Fruit fly (Drosophila melanogaster) whole organism, wandering third instar larva: ENCODE data around the gene NHP2.
A peak's percentile ranks its signal among the peaks of the same experiment; 100 is the strongest.

Experiments
- Abd-B ChIP-seq: fragments of >200 bp; optimal IDR thresholded peaks from 2 replicates; lab custom pipeline; 2017; ENCODE audit warnings: missing biosample characterization, missing genetic modification characterization
- CG32264 ChIP-seq: fragments of 200-800 bp; sonication (Bioruptor generic); optimal IDR thresholded peaks from 2 replicates; lab custom pipeline; 2016; ENCODE audit warnings: missing biosample characterization, missing genetic modification characterization
- CG9705 ChIP-seq: fragments of 200-800 bp; sonication (Bioruptor generic); optimal IDR thresholded peaks from 2 replicates; lab custom pipeline; 2018; ENCODE audit warnings: missing biosample characterization, mild to moderate bottlenecking, missing genetic modification characterization
- CrebA ChIP-seq: fragments of 200-800 bp; sonication (Bioruptor generic); optimal IDR thresholded peaks from 2 replicates; lab custom pipeline; 2016; ENCODE audit warnings: missing biosample characterization, mild to moderate bottlenecking, missing genetic modification characterization, borderline replicate concordance
- Dfd ChIP-seq: fragments of >200 bp; optimal IDR thresholded peaks from 2 replicates; lab custom pipeline; 2017; ENCODE audit warnings: missing biosample characterization, missing genetic modification characterization
- Dif ChIP-seq: fragments of 200-275, 200-300 bp; sonication (Bioruptor generic); optimal IDR thresholded peaks from 2 replicates; lab custom pipeline; 2018; ENCODE audit warnings: missing biosample characterization, missing genetic modification characterization; ENCODE audit not compliant: partially characterized antibody
- GATAd ChIP-seq: sonication (Bioruptor generic); optimal IDR thresholded peaks from 2 replicates; lab custom pipeline; 2016; ENCODE audit warnings: missing biosample characterization, missing genetic modification characterization
- HLH106 ChIP-seq: fragments of 200-800 bp; optimal IDR thresholded peaks from 3 replicates; lab custom pipeline; 2019; ENCODE audit warnings: missing biosample characterization, mild to moderate bottlenecking, missing genetic modification characterization, moderate library complexity
- Hnf4 ChIP-seq: fragments of 200-800 bp; sonication (Bioruptor generic); optimal IDR thresholded peaks from 2 replicates; lab custom pipeline; 2016; ENCODE audit warnings: missing biosample characterization, mild to moderate bottlenecking, missing genetic modification characterization
- Hr78 ChIP-seq: fragments of >200 bp; optimal IDR thresholded peaks from 2 replicates; lab custom pipeline; 2017; ENCODE audit warnings: missing biosample characterization, missing genetic modification characterization
- Hr83 ChIP-seq: fragments of 200-300 bp; sonication (Bioruptor generic); optimal IDR thresholded peaks from 2 replicates; lab custom pipeline; 2016; ENCODE audit warnings: missing biosample characterization, mild to moderate bottlenecking, missing genetic modification characterization, moderate library complexity; ENCODE audit not compliant: poor library complexity, severe bottlenecking
- Jra ChIP-seq: sonication (Bioruptor generic); optimal IDR thresholded peaks from 2 replicates; lab custom pipeline; 2016; ENCODE audit warnings: missing biosample characterization, missing genetic modification characterization
- Mio ChIP-seq: sonication (Bioruptor generic); optimal IDR thresholded peaks from 2 replicates; lab custom pipeline; 2016; ENCODE audit warnings: missing biosample characterization, missing genetic modification characterization
- Myc ChIP-seq: fragments of >200 bp; optimal IDR thresholded peaks from 2 replicates; lab custom pipeline; 2017
- N ChIP-seq: fragments of >200 bp; optimal IDR thresholded peaks from 2 replicates; lab custom pipeline; 2018; ENCODE audit warnings: missing biosample characterization, missing external identifiers, missing genetic modification characterization
- OdsH ChIP-seq: fragments of 200-800 bp; sonication (Bioruptor generic); optimal IDR thresholded peaks from 2 replicates; lab custom pipeline; 2016; ENCODE audit warnings: missing biosample characterization, mild to moderate bottlenecking, missing genetic modification characterization
- Rel ChIP-seq, 2 experiments: fragments of 200-800 bp; sonication (Bioruptor generic) in 1 of 2; optimal IDR thresholded peaks; 2 replicates in 1 of 2; 3 replicates in 1 of 2; lab custom pipeline; 2016 to 2019; ENCODE audit warnings: mild to moderate bottlenecking in 2 of 2, missing biosample characterization in 2 of 2, missing genetic modification characterization in 2 of 2, moderate library complexity in 1 of 2
- Sp1 ChIP-seq: fragments of 200-800 bp; sonication (Bioruptor generic); optimal IDR thresholded peaks from 3 replicates; lab custom pipeline; 2019; ENCODE audit warnings: missing biosample characterization, mild to moderate bottlenecking, missing genetic modification characterization, moderate library complexity
- Vsx2 ChIP-seq: fragments of 200-300, 225-300 bp; sonication (Bioruptor generic); optimal IDR thresholded peaks from 2 replicates; lab custom pipeline; 2018; ENCODE audit warnings: missing biosample characterization, missing genetic modification characterization; ENCODE audit not compliant: partially characterized antibody
- br ChIP-seq: fragments of 200-800 bp; sonication (Bioruptor generic); optimal IDR thresholded peaks from 2 replicates; lab custom pipeline; 2016; ENCODE audit warnings: missing biosample characterization, missing genetic modification characterization
- brk ChIP-seq: fragments of 200-800 bp; sonication (Bioruptor generic); optimal IDR thresholded peaks from 2 replicates; lab custom pipeline; 2016; ENCODE audit warnings: missing biosample characterization, mild to moderate bottlenecking, missing genetic modification characterization
- dl ChIP-seq, 2 experiments: fragments of 175-275, 200-275 bp in 1 of 2; fragments of 200-275 bp in 1 of 2; sonication (Bioruptor generic); optimal IDR thresholded peaks; lab custom pipeline; 2018; ENCODE audit warnings: mild to moderate bottlenecking in 2 of 2, missing biosample characterization in 2 of 2, missing genetic modification characterization in 2 of 2, moderate library complexity in 2 of 2; ENCODE audit not compliant: partially characterized antibody in 2 of 2, insufficient read depth in 1 of 2
- dmrt93B ChIP-seq: fragments of 200-800 bp; sonication (Bioruptor generic); optimal IDR thresholded peaks from 2 replicates; lab custom pipeline; 2018; ENCODE audit warnings: missing biosample characterization, mild to moderate bottlenecking, missing genetic modification characterization
- dsf ChIP-seq: sonication (Bioruptor generic); optimal IDR thresholded peaks from 2 replicates; lab custom pipeline; 2016; ENCODE audit warnings: missing biosample characterization, missing genetic modification characterization, borderline replicate concordance
- ey ChIP-seq: fragments of 200-800 bp; sonication (Bioruptor generic); optimal IDR thresholded peaks from 2 replicates; lab custom pipeline; 2016; ENCODE audit warnings: missing biosample characterization, missing genetic modification characterization
- foxo ChIP-seq, 2 experiments: fragments of 200-800 bp; sonication (Bioruptor generic); optimal IDR thresholded peaks; 2 replicates in 1 of 2; 3 replicates in 1 of 2; lab custom pipeline; 2016 to 2017; ENCODE audit warnings: missing biosample characterization in 2 of 2, missing genetic modification characterization in 2 of 2
- fru ChIP-seq: fragments of 200-800 bp; sonication (Bioruptor generic); optimal IDR thresholded peaks from 3 replicates; lab custom pipeline; 2016; ENCODE audit warnings: missing biosample characterization, mild to moderate bottlenecking, missing genetic modification characterization
- h ChIP-seq: fragments of 200-800 bp; sonication (Bioruptor generic); optimal IDR thresholded peaks from 3 replicates; lab custom pipeline; 2016; ENCODE audit warnings: missing biosample characterization, mild to moderate bottlenecking, missing genetic modification characterization
- jim ChIP-seq: fragments of 175-275, 200-325 bp; sonication (Bioruptor generic); optimal IDR thresholded peaks from 2 replicates; lab custom pipeline; 2016; ENCODE audit warnings: missing biosample characterization, mild to moderate bottlenecking, missing genetic modification characterization
- lola ChIP-seq: fragments of >200 bp; optimal IDR thresholded peaks from 2 replicates; lab custom pipeline; 2017; ENCODE audit warnings: missing biosample characterization, missing genetic modification characterization
- pan ChIP-seq: fragments of >200 bp; optimal IDR thresholded peaks from 2 replicates; lab custom pipeline; 2017
- psq ChIP-seq: fragments of 200-800 bp; sonication (Bioruptor generic); optimal IDR thresholded peaks from 3 replicates; lab custom pipeline; 2017; ENCODE audit warnings: missing biosample characterization, mild to moderate bottlenecking, missing genetic modification characterization, moderate library complexity
- rgr ChIP-seq: fragments of 200-800 bp; sonication (Bioruptor generic); optimal IDR thresholded peaks from 3 replicates; lab custom pipeline; 2016; ENCODE audit warnings: missing biosample characterization, mild to moderate bottlenecking, missing genetic modification characterization
- sage ChIP-seq: fragments of 200-800 bp; sonication (Bioruptor generic); optimal IDR thresholded peaks from 2 replicates; lab custom pipeline; 2016; ENCODE audit warnings: missing biosample characterization, mild to moderate bottlenecking, missing genetic modification characterization
- sv ChIP-seq: fragments of 200-800 bp; sonication (Bioruptor generic); optimal IDR thresholded peaks from 3 replicates; lab custom pipeline; 2016; ENCODE audit warnings: missing biosample characterization, missing genetic modification characterization
- tai ChIP-seq: sonication (Bioruptor generic); optimal IDR thresholded peaks from 2 replicates; lab custom pipeline; 2016; ENCODE audit warnings: missing biosample characterization, missing genetic modification characterization
- usp ChIP-seq: fragments of >200 bp; optimal IDR thresholded peaks from 2 replicates; lab custom pipeline; 2017; ENCODE audit warnings: missing biosample characterization, missing genetic modification characterization
- woc ChIP-seq: sonication (Bioruptor generic); optimal IDR thresholded peaks from 2 replicates; lab custom pipeline; 2016; ENCODE audit warnings: missing biosample characterization, mild to moderate bottlenecking, missing genetic modification characterization

NHP2 gene

dm6 chr3L:14756724-14757463 lies 45.1 kb downstream of the NHP2 start (continued):
- TF ChIP-seq Dfd (GFP tag; lab: Kevin White, UChicago) (no peak), Abd-B (no peak), br (peak; percentile 84), psq (GFP tag; lab: Kevin White, UChicago) (peak; percentile 78), h (GFP tag; lab: Kevin White, UChicago) (peak; percentile 93), jim (GFP tag; lab: Kevin White, UChicago) (peak; percentile 65), Myc (lab: Kevin White, UChicago) (no peak), OdsH (GFP tag; lab: Kevin White, UChicago) (peak; percentile 86), GATAd (GFP tag; lab: Kevin White, UChicago) (no peak), dl (GFP tag; optimal IDR thresholded peaks at IDR 0.05; lab: Kevin White, UChicago; ENCODE audit: insufficient read depth in 1 of 2, partially characterized antibody in 2 of 2) (peak; percentile 82 to 95)

- peak; percentile 68 for TF ChIP-seq tai (GFP tag; lab: Kevin White, UChicago)
- peak; percentile 97 for TF ChIP-seq Vsx2
- peak; percentile 88 for TF ChIP-seq CrebA (GFP tag; lab: Kevin White, UChicago)
- TF ChIP-seq Myc (lab: Kevin White, UChicago), result no peak
- TF ChIP-seq jim (GFP tag; lab: Kevin White, UChicago), result no peak
- TF ChIP-seq Rel (GFP tag; optimal IDR thresholded peaks at IDR 0.05; lab: Kevin White, UChicago), result peak; percentile 63
- peak; percentile 39 for TF ChIP-seq Rel (tag; optimal IDR thresholded peaks at IDR 0.05; lab: Kevin White, UChicago)
- no peak for TF ChIP-seq usp
- TF ChIP-seq br, result peak; percentile 74
- peak; percentile 99 for TF ChIP-seq Dif (GFP tag; lab: Kevin White, UChicago)
- TF ChIP-seq CG9705 (GFP tag; lab: Kevin White, UChicago), result peak; percentile 76
- no peak for TF ChIP-seq Abd-B
- TF ChIP-seq woc (GFP tag; lab: Kevin White, UChicago), result peak; percentile 80
- peak; percentile 88 for TF ChIP-seq HLH106 (tag; lab: Kevin White, UChicago)
- peak; percentile 81 for TF ChIP-seq rgr (GFP tag; lab: Kevin White, UChicago)
- TF ChIP-seq Mio (GFP tag; lab: Kevin White, UChicago), result peak; percentile 21
- TF ChIP-seq dsf, result peak; percentile 50
- TF ChIP-seq OdsH (GFP tag; lab: Kevin White, UChicago), result peak; percentile 84
- TF ChIP-seq Hr78, result no peak
- TF ChIP-seq Hr83 (GFP tag; lab: Kevin White, UChicago), result peak; percentile 78
- peak; percentile 88 for TF ChIP-seq ey
- TF ChIP-seq Sp1 (GFP tag; lab: Kevin White, UChicago), result peak; percentile 85
- peak; percentile 75 for TF ChIP-seq psq (GFP tag; lab: Kevin White, UChicago)
- TF ChIP-seq Hnf4 (GFP tag; lab: Kevin White, UChicago), result peak; percentile 68
- TF ChIP-seq N (GFP tag; lab: Kevin White, UChicago), result no peak
- peak; percentile 89 for TF ChIP-seq h (GFP tag; lab: Kevin White, UChicago)
- no peak for TF ChIP-seq Jra
- no peak for TF ChIP-seq sage
- peak; percentile 26 for TF ChIP-seq lola (GFP tag; lab: Kevin White, UChicago)
- TF ChIP-seq pan, result no peak
- TF ChIP-seq dmrt93B, result peak; percentile 84
- TF ChIP-seq fru (GFP tag; lab: Kevin White, UChicago), result peak; percentile 84
- peak; percentile 16 for TF ChIP-seq CG32264 (GFP tag; lab: Kevin White, UChicago)
- peak; percentile 53 for TF ChIP-seq brk (GFP tag; lab: Kevin White, UChicago)
- peak; percentile 29 to 88 for TF ChIP-seq foxo (GFP tag; optimal IDR thresholded peaks at IDR 0.05; lab: Kevin White, UChicago)
- peak; percentile 44 for TF ChIP-seq Dfd (GFP tag; lab: Kevin White, UChicago)
- TF ChIP-seq GATAd (GFP tag; lab: Kevin White, UChicago), result peak; percentile 12
- TF ChIP-seq sv, result peak; percentile 75
- peak; percentile 97 to 98 for TF ChIP-seq dl (GFP tag; optimal IDR thresholded peaks at IDR 0.05; lab: Kevin White, UChicago; ENCODE audit: insufficient read depth in 1 of 2, partially characterized antibody in 2 of 2)
- TF ChIP-seq, all 38 proteins: peak for 29
These were observed 45.8 kb downstream of the NHP2 start for dm6 chr3L:14755951-14756723.
